Fruit fly (Drosophila melanogaster): ENCODE results near the gene CG32407.

Gene CG32407

dm6 chr3L:5947110-5947731 is 25.4 kb downstream of the CG32407 start (continued):
- TF ChIP-seq dmrt11E (tag; optimal IDR thresholded peaks at IDR 0.05) (peak; percentile 5), CG12071 (GFP tag; optimal IDR thresholded peaks at IDR 0.05) (no peak), Rfx (GFP tag; IDR thresholded peaks at IDR 0.05) (no peak), BEAF-32 (GFP tag; optimal IDR thresholded peaks at IDR 0.05) (no peak), onecut (GFP tag; IDR thresholded peaks at IDR 0.05) (no peak), sisA (GFP tag; IDR thresholded peaks at IDR 0.05) (no peak), croc (GFP tag; conservative IDR thresholded peaks at IDR 0.05) (no peak), ara (GFP tag; IDR thresholded peaks at IDR 0.05) (no peak), so (GFP tag; IDR thresholded peaks at IDR 0.05) (no peak), Elba2 (GFP tag; optimal IDR thresholded peaks at IDR 0.05) (no peak), CTCF (GFP tag; optimal IDR thresholded peaks at IDR 0.05) (no peak), ro (GFP tag; IDR thresholded peaks at IDR 0.05) (no peak), disco-r (GFP tag; optimal IDR thresholded peaks at IDR 0.05) (no peak), hth (optimal IDR thresholded peaks at IDR 0.05) (no peak), yki (optimal IDR thresholded peaks at IDR 0.05) (no peak), tll (GFP tag; optimal IDR thresholded peaks at IDR 0.05) (no peak), CG18619 (GFP tag; optimal IDR thresholded peaks at IDR 0.05) (no peak), CG2875 (GFP tag; optimal IDR thresholded peaks at IDR 0.05) (no peak), E2f2 (GFP tag; IDR thresholded peaks at IDR 0.05) (no peak), CG12236 (GFP tag; optimal IDR thresholded peaks at IDR 0.05) (no peak), HLH4C (GFP tag; IDR thresholded peaks at IDR 0.05; ENCODE audit: partially characterized antibody) (no peak), rib (GFP tag; IDR thresholded peaks at IDR 0.05) (no peak), vnd (GFP tag; IDR thresholded peaks at IDR 0.05; ENCODE audit: partially characterized antibody) (no peak), CG6813 (GFP tag; optimal IDR thresholded peaks at IDR 0.05) (no peak), Dp (GFP tag; optimal IDR thresholded peaks at IDR 0.05) (no peak), dan (GFP tag; IDR thresholded peaks at IDR 0.05) (no peak), Dek (tag; optimal IDR thresholded peaks at IDR 0.05) (no peak), CG18262 (tag; optimal IDR thresholded peaks at IDR 0.05) (peak; percentile 9), pita (GFP tag; optimal IDR thresholded peaks at IDR 0.05) (no peak), Fer2 (tag; optimal IDR thresholded peaks at IDR 0.05) (no peak), gfzf (GFP tag; optimal IDR thresholded peaks at IDR 0.05) (no peak), CG11398 (GFP tag; optimal IDR thresholded peaks at IDR 0.05) (no peak), Nf-YC (tag; optimal IDR thresholded peaks at IDR 0.05) (no peak), nau (GFP tag; optimal IDR thresholded peaks at IDR 0.05) (no peak), CG3838 (GFP tag; optimal IDR thresholded peaks at IDR 0.05) (no peak), CG15601 (tag; optimal IDR thresholded peaks at IDR 0.05) (peak; percentile 29), ci (GFP tag; IDR thresholded peaks at IDR 0.05) (peak; percentile 46; the same call in 1 of the 3 replicates), slbo (GFP tag; IDR thresholded peaks at IDR 0.05) (no peak), Awh (GFP tag; IDR thresholded peaks at IDR 0.05) (no peak), Meics (GFP tag; optimal IDR thresholded peaks at IDR 0.05) (no peak), hbn (GFP tag; IDR thresholded peaks at IDR 0.05; ENCODE audit: partially characterized antibody) (no peak), Side (GFP tag; optimal IDR thresholded peaks at IDR 0.05) (no peak), lilli (GFP tag; optimal IDR thresholded peaks at IDR 0.05) (no peak), sens (GFP tag) (peak; percentile 64), kni (GFP tag; optimal IDR thresholded peaks at IDR 0.05) (peak; percentile 85), pnt (GFP tag; optimal IDR thresholded peaks at IDR 0.05) (no peak), Antp (GFP tag; optimal IDR thresholded peaks at IDR 0.05) (no peak), CG11093 (GFP tag; IDR thresholded peaks at IDR 0.05) (no peak), CG14050 (GFP tag; IDR thresholded peaks at IDR 0.05) (no peak), NFAT (GFP tag; IDR thresholded peaks at IDR 0.05) (no peak), schlank (tag; optimal IDR thresholded peaks at IDR 0.05) (no peak), B-H2 (GFP tag; optimal IDR thresholded peaks at IDR 0.05) (no peak)

All from whole organism, embryonic.